Worm (Caenorhabditis elegans) whole organism, late embryonic: ENCODE data around the gene PDB1.1.

ENCODE experiments used
- ama-1 ChIP-seq: fragments of 150-350 bp; optimal IDR thresholded peaks from 2 replicates; lab custom pipeline; 2014
- ceh-45 ChIP-seq: fragments of 200-800 bp; sonication (Bioruptor generic); IDR thresholded peaks from 2 replicates; pipeline ENCODE4 v1.3.6; 2022; ENCODE audit warnings: missing genetic modification reagents, missing genetic modification characterization, missing compliant biosample characterization
- ceh-48 ChIP-seq: sonication (generic microtip); optimal IDR thresholded peaks from 2 replicates; lab custom pipeline; 2016; ENCODE audit warnings: missing genetic modification characterization, inconsistent platforms, missing compliant biosample characterization
- dve-1 ChIP-seq: sonication (generic microtip); optimal IDR thresholded peaks from 2 replicates; lab custom pipeline; 2017; ENCODE audit warnings: antibody characterized with exemption, mild to moderate bottlenecking, missing genetic modification characterization, missing compliant biosample characterization
- elt-2 ChIP-seq: sonication (generic microtip); optimal IDR thresholded peaks from 2 replicates; lab custom pipeline; 2016; ENCODE audit warnings: missing genetic modification reagents, missing genetic modification characterization, missing compliant biosample characterization
- ets-4 ChIP-seq: sonication (generic microtip); optimal IDR thresholded peaks from 2 replicates; lab custom pipeline; 2016; ENCODE audit warnings: missing genetic modification characterization, missing compliant biosample characterization
- hlh-15 ChIP-seq: sonication (generic microtip); optimal IDR thresholded peaks from 2 replicates; lab custom pipeline; 2016; ENCODE audit warnings: missing genetic modification characterization, missing compliant biosample characterization
- hlh-8 ChIP-seq: sonication (generic microtip); optimal IDR thresholded peaks from 2 replicates; lab custom pipeline; 2016; ENCODE audit warnings: missing genotype, missing genetic modification characterization, missing compliant biosample characterization
- madf-2 ChIP-seq: sonication (generic microtip); optimal IDR thresholded peaks from 2 replicates; lab custom pipeline; 2017; ENCODE audit warnings: missing genetic modification characterization, missing compliant biosample characterization
- pag-3 ChIP-seq: sonication (generic microtip); optimal IDR thresholded peaks from 2 replicates; lab custom pipeline; 2016; ENCODE audit warnings: missing compliant biosample characterization, missing genetic modification characterization, borderline replicate concordance
- pha-4 ChIP-seq: fragments of 150-350 bp; optimal IDR thresholded peaks from 2 replicates; lab custom pipeline; 2018; ENCODE audit warnings: missing biosample characterization, missing genetic modification reagents, missing genetic modification characterization
- pqm-1 ChIP-seq: sonication (generic microtip); optimal IDR thresholded peaks from 2 replicates; lab custom pipeline; 2016; ENCODE audit warnings: missing genetic modification characterization, missing compliant biosample characterization
- unc-86 ChIP-seq: sonication (generic microtip); optimal IDR thresholded peaks from 2 replicates; lab custom pipeline; 2016; ENCODE audit warnings: missing genetic modification characterization, missing compliant biosample characterization

DNA sequence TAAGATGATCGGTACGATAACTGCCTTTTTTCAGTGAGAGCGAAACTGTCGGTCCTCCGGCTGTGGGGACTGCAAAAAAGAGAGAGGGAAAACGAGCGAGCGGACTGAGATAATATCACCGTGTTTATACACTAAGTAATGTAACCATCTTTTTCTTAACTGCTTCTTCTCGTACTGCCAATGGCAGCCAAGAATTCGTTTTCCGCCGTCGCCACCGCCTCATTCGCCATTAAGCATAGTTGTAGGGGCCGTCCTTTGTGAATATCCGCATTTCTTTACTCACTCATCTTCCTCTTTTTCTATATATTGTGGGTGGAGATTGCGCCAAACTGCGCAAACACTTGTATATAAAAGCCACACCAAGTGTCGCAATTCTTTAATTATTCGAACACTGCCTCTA is 12.4 kb downstream of the PDB1.1 start, which contains the start of gene col-174:
- no peak for TF ChIP-seq madf-2 (tag; lab: Kevin White, UChicago)
- TF ChIP-seq unc-86 (tag; lab: Kevin White, UChicago): no peak
- no peak for TF ChIP-seq pag-3 (tag; lab: Kevin White, UChicago)
- TF ChIP-seq pha-4: no peak
- no peak for TF ChIP-seq elt-2
- no peak for TF ChIP-seq hlh-15 (tag; lab: Kevin White, UChicago)
- TF ChIP-seq hlh-8: no peak
- no peak for TF ChIP-seq ama-1 (lab: Kevin White, UChicago)
- TF ChIP-seq ets-4: no peak
- no peak for TF ChIP-seq ceh-45 (GFP tag; lab: Robert Waterston, UW)
- no peak for TF ChIP-seq ceh-48 (tag; lab: Kevin White, UChicago)
- no peak for TF ChIP-seq pqm-1
- no peak for TF ChIP-seq dve-1 (tag; lab: Kevin White, UChicago)
